Fruit fly (Drosophila melanogaster) whole organism, embryonic: ENCODE data around the gene CG13603.

ENCODE experiments used
- Ada2b ChIP-seq: fragments of 200-800 bp; sonication (Bioruptor generic); IDR thresholded peaks from 2 replicates; pipeline ENCODE4 v1.3.6; 2022; ENCODE audit warnings: missing biosample characterization, missing genetic modification characterization
- Aef1 ChIP-seq: fragments of 200-800 bp; sonication (Bioruptor generic); IDR thresholded peaks from 3 replicates; pipeline ENCODE4 v1.3.6; 2022; ENCODE audit warnings: missing biosample characterization, missing genetic modification characterization
- B-H2 ChIP-seq: fragments of 200-800 bp; sonication (Bioruptor generic); optimal IDR thresholded peaks from 2 replicates; lab custom pipeline; 2018; ENCODE audit warnings: missing biosample characterization, mild to moderate bottlenecking, missing genetic modification characterization
- CG10979 ChIP-seq: fragments of 200-800 bp; sonication (Bioruptor generic); optimal IDR thresholded peaks from 2 replicates; lab custom pipeline; 2018; ENCODE audit warnings: missing biosample characterization, mild to moderate bottlenecking, missing genetic modification characterization, moderate library complexity
- CG12104 ChIP-seq: fragments of 200-800 bp; sonication (Bioruptor generic); optimal IDR thresholded peaks from 3 replicates; lab custom pipeline; 2016; ENCODE audit warnings: missing biosample characterization, missing genetic modification characterization
- CG12942 ChIP-seq: fragments of 200-800 bp; sonication (Bioruptor generic); optimal IDR thresholded peaks from 3 replicates; lab custom pipeline; 2016; ENCODE audit warnings: missing biosample characterization, missing genetic modification characterization
- CG13287 ChIP-seq: fragments of 200-800 bp; sonication (Bioruptor generic); IDR thresholded peaks from 2 replicates; pipeline ENCODE4 v1.3.6; 2022; ENCODE audit warnings: missing biosample characterization, missing genetic modification characterization; ENCODE audit not compliant: partially characterized antibody
- CG15479 ChIP-seq: fragments of 200-800 bp; sonication (Bioruptor generic); optimal IDR thresholded peaks from 3 replicates; lab custom pipeline; 2019; ENCODE audit warnings: missing biosample characterization, mild to moderate bottlenecking, missing genetic modification characterization, moderate library complexity
- CG1602 ChIP-seq: fragments of 200-800 bp; sonication (Bioruptor generic); optimal IDR thresholded peaks from 3 replicates; lab custom pipeline; 2016; ENCODE audit warnings: missing biosample characterization, missing genetic modification characterization
- CG3407 ChIP-seq: fragments of 200-800 bp; sonication (Bioruptor generic); optimal IDR thresholded peaks from 2 replicates; lab custom pipeline; 2018; ENCODE audit warnings: missing biosample characterization, mild to moderate bottlenecking, missing genetic modification characterization
- CG4282 ChIP-seq: fragments of 200-800 bp; sonication (Bioruptor generic); optimal IDR thresholded peaks from 2 replicates; lab custom pipeline; 2016; ENCODE audit warnings: missing biosample characterization, missing genetic modification characterization
- CG4424 ChIP-seq: fragments of 200-800 bp; sonication (Bioruptor generic); optimal IDR thresholded peaks from 3 replicates; lab custom pipeline; 2016; ENCODE audit warnings: missing biosample characterization, missing genetic modification characterization
- CG6272 ChIP-seq: fragments of 200-800 bp; sonication (Bioruptor generic); IDR thresholded peaks from 2 replicates; pipeline ENCODE4 v1.3.6; 2022; ENCODE audit warnings: missing biosample characterization, missing genetic modification characterization
- CG8089 ChIP-seq: fragments of 200-800 bp; sonication (Bioruptor generic); optimal IDR thresholded peaks from 3 replicates; lab custom pipeline; 2016; ENCODE audit warnings: missing biosample characterization, missing genetic modification characterization
- CG9817 ChIP-seq: fragments of 200-800 bp; sonication (Bioruptor generic); optimal IDR thresholded peaks from 2 replicates; lab custom pipeline; 2018; ENCODE audit warnings: missing biosample characterization, mild to moderate bottlenecking, missing genetic modification characterization, moderate library complexity
- Chrac-16 ChIP-seq: fragments of 200-800 bp; sonication (Bioruptor generic); optimal IDR thresholded peaks from 3 replicates; lab custom pipeline; 2016; ENCODE audit warnings: missing biosample characterization, missing genetic modification characterization
- Dad ChIP-seq: fragments of 200-800 bp; sonication (Bioruptor generic); optimal IDR thresholded peaks from 3 replicates; lab custom pipeline; 2016; ENCODE audit warnings: missing biosample characterization, missing genetic modification characterization
- Doc2 ChIP-seq: fragments of 200-800 bp; sonication (Bioruptor generic); IDR thresholded peaks from 2 replicates; pipeline ENCODE4 v1.3.6; 2022; ENCODE audit warnings: missing biosample characterization, missing genetic modification characterization
- Fer2 ChIP-seq: fragments of 200-800 bp; sonication (Bioruptor generic); optimal IDR thresholded peaks from 2 replicates; lab custom pipeline; 2018; ENCODE audit warnings: missing biosample characterization, mild to moderate bottlenecking, missing genetic modification characterization, moderate library complexity
- H15 ChIP-seq: fragments of 200-800 bp; sonication (Bioruptor generic); IDR thresholded peaks from 3 replicates; pipeline ENCODE4 v1.3.6; 2022; ENCODE audit warnings: missing biosample characterization, missing genetic modification characterization
- HLHmδ ChIP-seq: fragments of 200-800 bp; sonication (Bioruptor generic); optimal IDR thresholded peaks from 2 replicates; lab custom pipeline; 2018; ENCODE audit warnings: missing biosample characterization, mild to moderate bottlenecking, missing genetic modification characterization, moderate library complexity
- Hey ChIP-seq: fragments of 200-800 bp; sonication (Bioruptor generic); optimal IDR thresholded peaks from 3 replicates; lab custom pipeline; 2018; ENCODE audit warnings: missing biosample characterization, mild to moderate bottlenecking, missing genetic modification characterization
- Hsf ChIP-seq: fragments of 200-800 bp; sonication (Bioruptor generic); optimal IDR thresholded peaks from 3 replicates; lab custom pipeline; 2016; ENCODE audit warnings: missing biosample characterization, missing genetic modification characterization
- Nf-YC ChIP-seq: fragments of 200-800 bp; optimal IDR thresholded peaks from 3 replicates; lab custom pipeline; 2019; ENCODE audit warnings: missing biosample characterization, mild to moderate bottlenecking, missing genetic modification characterization, moderate library complexity
- PHDP ChIP-seq: fragments of 200-800 bp; sonication (Bioruptor generic); optimal IDR thresholded peaks from 3 replicates; lab custom pipeline; 2018; ENCODE audit warnings: missing biosample characterization, mild to moderate bottlenecking, missing genetic modification characterization, moderate library complexity
- Vsx1 ChIP-seq: fragments of 200-800 bp; sonication (Bioruptor generic); optimal IDR thresholded peaks from 2 replicates; lab custom pipeline; 2017; ENCODE audit warnings: missing biosample characterization, mild to moderate bottlenecking, missing genetic modification characterization, missing genetic modification reagents
- Xbp1 ChIP-seq: fragments of 200-800 bp; sonication (Bioruptor generic); optimal IDR thresholded peaks from 3 replicates; lab custom pipeline; 2016; ENCODE audit warnings: missing biosample characterization, mild to moderate bottlenecking, missing genetic modification characterization
- ab ChIP-seq: fragments of 200-800 bp; sonication (Bioruptor generic); optimal IDR thresholded peaks from 2 replicates; lab custom pipeline; 2016; ENCODE audit warnings: missing biosample characterization, missing genetic modification characterization
- ara ChIP-seq: fragments of 200-800 bp; sonication (Bioruptor generic); IDR thresholded peaks from 2 replicates; pipeline ENCODE4 v1.3.6; 2022; ENCODE audit warnings: missing biosample characterization, missing genetic modification characterization
- ato ChIP-seq: fragments of 200-800 bp; sonication (Bioruptor generic); IDR thresholded peaks from 2 replicates; pipeline ENCODE4 v1.3.6; 2022; ENCODE audit warnings: missing biosample characterization, missing genetic modification characterization; ENCODE audit not compliant: partially characterized antibody
- bab2 ChIP-seq: fragments of 200-800 bp; sonication (Bioruptor generic); optimal IDR thresholded peaks from 2 replicates; lab custom pipeline; 2016; ENCODE audit warnings: missing biosample characterization, missing genetic modification characterization
- ci ChIP-seq: fragments of 200-800 bp; sonication (Bioruptor generic); IDR thresholded peaks from 3 replicates; pipeline ENCODE4 v1.3.6; 2022; ENCODE audit warnings: missing biosample characterization, missing genetic modification characterization
- dpn ChIP-seq, 2 experiments: fragments of 200-800 bp; sonication (Bioruptor generic); optimal IDR thresholded peaks; 3 replicates each; lab custom pipeline; 2016; ENCODE audit warnings: missing biosample characterization in 2 of 2, missing genetic modification characterization in 2 of 2
- grn ChIP-seq: fragments of 200-800 bp; sonication (Bioruptor generic); optimal IDR thresholded peaks from 3 replicates; lab custom pipeline; 2017; ENCODE audit warnings: missing biosample characterization, missing genetic modification characterization
- hkb ChIP-seq, 2 experiments: fragments of 200-800 bp in 1 of 2; fragments of >200 bp in 1 of 2; sonication (Bioruptor generic) in 1 of 2; IDR thresholded peaks in 1 of 2; optimal IDR thresholded peaks in 1 of 2; 2 replicates each; pipeline versions ENCODE4 v1.3.6 to Lab custom; 2017 to 2022; ENCODE audit warnings: missing biosample characterization in 1 of 2, missing genetic modification characterization in 1 of 2
- insv ChIP-seq, 2 experiments: fragments of 200-800 bp; sonication (Bioruptor generic); optimal IDR thresholded peaks; 3 replicates each; lab custom pipeline; 2016 to 2018; ENCODE audit warnings: missing biosample characterization in 2 of 2, missing genetic modification characterization in 2 of 2
- lmd ChIP-seq: fragments of 200-800 bp; sonication (Bioruptor generic); IDR thresholded peaks from 2 replicates; pipeline ENCODE4 v1.3.6; 2022; ENCODE audit warnings: missing biosample characterization, missing genetic modification characterization
- pan ChIP-seq, 4 experiments: fragments of >200 bp in 3 of 4; fragments of 200-800 bp in 1 of 4; sonication (Bioruptor generic) in 1 of 4; optimal IDR thresholded peaks in 3 of 4; IDR thresholded peaks in 1 of 4; 2 replicates each; pipeline versions ENCODE4 v1.3.6 to Lab custom; 2017 to 2022; ENCODE audit warnings: missing biosample characterization in 2 of 4, missing genetic modification characterization in 2 of 4, mixed read lengths in 1 of 4
- phol ChIP-seq: fragments of 200-800 bp; sonication (Bioruptor generic); optimal IDR thresholded peaks from 3 replicates; lab custom pipeline; 2018; ENCODE audit warnings: missing biosample characterization, mild to moderate bottlenecking, missing genetic modification characterization, moderate library complexity
- pita ChIP-seq: fragments of 200-800 bp; sonication (Bioruptor generic); optimal IDR thresholded peaks from 2 replicates; lab custom pipeline; 2017; ENCODE audit warnings: missing biosample characterization, mild to moderate bottlenecking, missing genetic modification characterization
- slou ChIP-seq: fragments of 200-800 bp; sonication (Bioruptor generic); optimal IDR thresholded peaks from 3 replicates; lab custom pipeline; 2016; ENCODE audit warnings: missing biosample characterization, missing genetic modification characterization
- slp2 ChIP-seq: fragments of 200-800 bp; sonication (Bioruptor generic); optimal IDR thresholded peaks from 2 replicates; lab custom pipeline; 2016; ENCODE audit warnings: missing biosample characterization, missing genetic modification characterization
- sob ChIP-seq: fragments of 200-800 bp; sonication (Bioruptor generic); IDR thresholded peaks from 2 replicates; pipeline ENCODE4 v1.3.6; 2022; ENCODE audit warnings: missing biosample characterization, missing genetic modification characterization
- tap ChIP-seq: fragments of 200-800 bp; optimal IDR thresholded peaks from 3 replicates; lab custom pipeline; 2019; ENCODE audit warnings: missing biosample characterization, mild to moderate bottlenecking, missing genetic modification characterization, moderate library complexity
- twi ChIP-seq: fragments of 200-800 bp; optimal IDR thresholded peaks from 2 replicates; lab custom pipeline; 2019; ENCODE audit warnings: missing biosample characterization, mild to moderate bottlenecking, missing genetic modification characterization, moderate library complexity
- unc-4 ChIP-seq: fragments of 200-800 bp; sonication (Bioruptor generic); IDR thresholded peaks from 2 replicates; pipeline ENCODE4 v1.3.6; 2022; ENCODE audit warnings: missing biosample characterization, missing genetic modification characterization; ENCODE audit not compliant: partially characterized antibody
- vvl ChIP-seq: fragments of 200-800 bp; sonication (Bioruptor generic); IDR thresholded peaks from 2 replicates; pipeline ENCODE4 v1.3.6; 2022; ENCODE audit warnings: missing biosample characterization, missing genetic modification characterization
- wdn ChIP-seq: fragments of 200-800 bp; sonication (Bioruptor generic); IDR thresholded peaks from 2 replicates; pipeline ENCODE4 v1.3.6; 2022; ENCODE audit warnings: missing biosample characterization, missing genetic modification characterization
- zfh2 ChIP-seq: fragments of 200-800 bp; sonication (Bioruptor generic); optimal IDR thresholded peaks from 2 replicates; lab custom pipeline; 2016; ENCODE audit warnings: missing biosample characterization, missing genetic modification characterization

Gene CG13603

dm6 chr3R:24010637-24011214 is 24.4 kb upstream of the CG13603 start (continued):
- TF ChIP-seq Doc2 (GFP tag; lab: Robert Waterston, UW) (0 out of 2 replicates have a peak, but pooled peaks have one; percentile 18), phol (tag; lab: Kevin White, UChicago) (peak; percentile 41), vvl (GFP tag; lab: Robert Waterston, UW) (peak; percentile 61), pita (no peak), Xbp1 (GFP tag; lab: Kevin White, UChicago) (peak; percentile 57), B-H2 (GFP tag; lab: Kevin White, UChicago) (no peak), Dad (GFP tag; lab: Kevin White, UChicago) (peak; percentile 35), Vsx1 (GFP tag; lab: Kevin White, UChicago) (peak; percentile 11), Hsf (GFP tag; lab: Kevin White, UChicago) (peak; percentile 45), grn (no peak), Chrac-16 (GFP tag; lab: Kevin White, UChicago) (peak; percentile 8), CG1602 (GFP tag; lab: Kevin White, UChicago) (peak; percentile 11), ci (GFP tag; lab: Robert Waterston, UW) (peak; percentile 79), CG10979 (peak; percentile 22), CG8089 (GFP tag; lab: Kevin White, UChicago) (no peak), CG6272 (peak; percentile 44; the same call in 1 of the 2 replicates), sob (GFP tag; lab: Robert Waterston, UW) (peak; percentile 53; the same call in 1 of the 2 replicates), slp2 (GFP tag; lab: Kevin White, UChicago) (no peak), Ada2b (GFP tag; lab: Robert Waterston, UW) (peak; percentile 78), wdn (GFP tag; lab: Robert Waterston, UW) (peak; percentile 52; the same call in 1 of the 2 replicates), CG4424 (peak; percentile 33), Aef1 (GFP tag; lab: Robert Waterston, UW) (peak; percentile 67; the same call in 2 of the 3 replicates), zfh2 (GFP tag; lab: Kevin White, UChicago) (peak; percentile 20), hkb (optimal IDR thresholded peaks at IDR 0.05; lab: Kevin White, UChicago) (no peak), hkb (GFP tag; IDR thresholded peaks at IDR 0.05; lab: Robert Waterston, UW) (peak; percentile 76), insv (GFP tag; optimal IDR thresholded peaks at IDR 0.05; lab: Kevin White, UChicago) (no peak), slou (GFP tag; lab: Kevin White, UChicago) (no peak), HLHmδ (no peak), CG4282 (GFP tag; lab: Kevin White, UChicago) (no peak), Fer2 (peak; percentile 13), dpn (GFP tag; optimal IDR thresholded peaks at IDR 0.05; lab: Kevin White, UChicago) (peak in 1 of 2 experiments; percentile 47), ara (GFP tag; lab: Robert Waterston, UW) (no peak), H15 (GFP tag; lab: Robert Waterston, UW) (peak; percentile 47; the same call in 1 of the 3 replicates), bab2 (GFP tag; lab: Kevin White, UChicago) (no peak), ab (GFP tag; lab: Kevin White, UChicago) (no peak), CG9817 (tag; lab: Kevin White, UChicago) (peak; percentile 53), pan (optimal IDR thresholded peaks at IDR 0.05; lab: Kevin White, UChicago) (no peak), pan (GFP tag; optimal IDR thresholded peaks at IDR 0.05 in 1 of 2, IDR thresholded peaks at IDR 0.05 in 1 of 2) (peak in 1 of 2 experiments; percentile 76), CG12942 (GFP tag; lab: Kevin White, UChicago) (peak; percentile 36), CG12104 (GFP tag; lab: Kevin White, UChicago) (peak; percentile 47), ato (GFP tag; lab: Robert Waterston, UW) (no peak), tap (tag; lab: Kevin White, UChicago) (peak; percentile 62), CG15479 (GFP tag; lab: Kevin White, UChicago) (no peak), CG3407 (GFP tag; lab: Kevin White, UChicago) (peak; percentile 35), Hey (tag; lab: Kevin White, UChicago) (no peak), twi (no peak), unc-4 (no peak), Nf-YC (tag; lab: Kevin White, UChicago) (peak; percentile 40), lmd (GFP tag; lab: Robert Waterston, UW) (peak; percentile 72), PHDP (tag; lab: Kevin White, UChicago) (peak; percentile 66), CG13287 (GFP tag; lab: Robert Waterston, UW) (no peak)
